Fruit fly (Drosophila melanogaster) whole organism, embryonic: ENCODE results near the gene CG5937.

Source experiments
- Aef1 ChIP-seq: fragments of 200-800 bp; sonication (Bioruptor generic); IDR thresholded peaks from 3 replicates; pipeline ENCODE4 v1.3.6; 2022; ENCODE audit warnings: missing biosample characterization, missing genetic modification characterization
- Asciz ChIP-seq: fragments of 200-800 bp; sonication (Bioruptor generic); optimal IDR thresholded peaks from 2 replicates; lab custom pipeline; 2017; ENCODE audit warnings: missing biosample characterization, mild to moderate bottlenecking, missing genetic modification characterization, missing genetic modification reagents
- CG10209 ChIP-seq: fragments of 200-800 bp; sonication (Bioruptor generic); optimal IDR thresholded peaks from 3 replicates; lab custom pipeline; 2017; ENCODE audit warnings: missing biosample characterization, mild to moderate bottlenecking, missing genetic modification characterization, missing genetic modification reagents
- CG11085 ChIP-seq: fragments of 200-800 bp; sonication (Bioruptor generic); IDR thresholded peaks from 2 replicates; pipeline ENCODE4 v1.3.6; 2022; ENCODE audit warnings: missing biosample characterization, missing genetic modification characterization
- CG11398 ChIP-seq: fragments of 200-800 bp; sonication (Bioruptor generic); optimal IDR thresholded peaks from 2 replicates; lab custom pipeline; 2016; ENCODE audit warnings: missing biosample characterization, missing genetic modification characterization
- CG11456 ChIP-seq: fragments of 200-800 bp; sonication (Bioruptor generic); IDR thresholded peaks from 3 replicates; pipeline ENCODE4 v1.3.6; 2022; ENCODE audit warnings: missing biosample characterization, missing genetic modification characterization
- CG11723 ChIP-seq: fragments of 200-800 bp; sonication (Bioruptor generic); optimal IDR thresholded peaks from 2 replicates; lab custom pipeline; 2017; ENCODE audit warnings: missing biosample characterization, mild to moderate bottlenecking, missing genetic modification characterization
- CG13287 ChIP-seq: fragments of 200-800 bp; sonication (Bioruptor generic); IDR thresholded peaks from 2 replicates; pipeline ENCODE4 v1.3.6; 2022; ENCODE audit warnings: missing biosample characterization, missing genetic modification characterization; ENCODE audit not compliant: partially characterized antibody
- CG14667 ChIP-seq: fragments of 200-800 bp; sonication (Bioruptor generic); IDR thresholded peaks from 2 replicates; pipeline ENCODE4 v1.3.6; 2022; ENCODE audit warnings: missing biosample characterization, missing genetic modification characterization
- CG17802 ChIP-seq: fragments of 200-800 bp; sonication (Bioruptor generic); optimal IDR thresholded peaks from 2 replicates; lab custom pipeline; 2018; ENCODE audit warnings: missing biosample characterization, mild to moderate bottlenecking, missing genetic modification characterization, moderate library complexity
- CG18619 ChIP-seq: fragments of 200-800 bp; sonication (Bioruptor generic); optimal IDR thresholded peaks from 3 replicates; lab custom pipeline; 2017; ENCODE audit warnings: missing biosample characterization, mild to moderate bottlenecking, missing genetic modification characterization
- CG2875 ChIP-seq: fragments of 200-800 bp; sonication (Bioruptor generic); optimal IDR thresholded peaks from 2 replicates; lab custom pipeline; 2017; ENCODE audit warnings: missing biosample characterization, mild to moderate bottlenecking, missing genetic modification characterization, missing genetic modification reagents
- CG3065 ChIP-seq: fragments of 200-800 bp; sonication (Bioruptor generic); optimal IDR thresholded peaks from 2 replicates; lab custom pipeline; 2016; ENCODE audit warnings: missing biosample characterization, missing genetic modification characterization
- CG31224 ChIP-seq: fragments of 200-800 bp; sonication (Bioruptor generic); IDR thresholded peaks from 2 replicates; pipeline ENCODE4 v1.3.6; 2022; ENCODE audit warnings: missing biosample characterization, missing genetic modification characterization
- CG4730 ChIP-seq: fragments of 200-800 bp; sonication (Bioruptor generic); IDR thresholded peaks from 2 replicates; pipeline ENCODE4 v1.3.6; 2022; ENCODE audit warnings: missing biosample characterization, missing genetic modification characterization
- CG7745 ChIP-seq: fragments of 200-800 bp; sonication (Bioruptor generic); optimal IDR thresholded peaks from 2 replicates; lab custom pipeline; 2018; ENCODE audit warnings: missing biosample characterization, mild to moderate bottlenecking, missing genetic modification characterization, moderate library complexity
- CG7928 ChIP-seq: fragments of 200-800 bp; sonication (Bioruptor generic); optimal IDR thresholded peaks from 2 replicates; lab custom pipeline; 2017; ENCODE audit warnings: missing biosample characterization, mild to moderate bottlenecking, missing genetic modification characterization
- CG9727 ChIP-seq: fragments of 200-800 bp; sonication (Bioruptor generic); optimal IDR thresholded peaks from 3 replicates; lab custom pipeline; 2017; ENCODE audit warnings: missing biosample characterization, mild to moderate bottlenecking, missing genetic modification characterization
- CG9797 ChIP-seq: fragments of 200-800 bp; sonication (Bioruptor generic); optimal IDR thresholded peaks from 3 replicates; lab custom pipeline; 2018; ENCODE audit warnings: missing biosample characterization, mild to moderate bottlenecking, missing genetic modification characterization
- CoRest ChIP-seq: fragments of 200-800 bp; sonication (Bioruptor generic); optimal IDR thresholded peaks from 3 replicates; lab custom pipeline; 2018; ENCODE audit warnings: missing biosample characterization, mild to moderate bottlenecking, missing genetic modification characterization, moderate library complexity
- Doc2 ChIP-seq: fragments of 200-800 bp; sonication (Bioruptor generic); IDR thresholded peaks from 2 replicates; pipeline ENCODE4 v1.3.6; 2022; ENCODE audit warnings: missing biosample characterization, missing genetic modification characterization
- Dp ChIP-seq: fragments of 200-800 bp; sonication (Bioruptor generic); optimal IDR thresholded peaks from 2 replicates; lab custom pipeline; 2018; ENCODE audit warnings: missing biosample characterization, mild to moderate bottlenecking, missing genetic modification characterization, moderate library complexity
- Eip74EF ChIP-seq, 2 experiments: fragments of 200-800 bp in 1 of 2; fragments of >200 bp in 1 of 2; sonication (Bioruptor generic) in 1 of 2; optimal IDR thresholded peaks; 2 replicates each; lab custom pipeline; 2017 to 2019; ENCODE audit warnings: missing biosample characterization in 2 of 2, missing genetic modification characterization in 2 of 2, mild to moderate bottlenecking in 1 of 2, moderate library complexity in 1 of 2
- Ets97D ChIP-seq: fragments of 200-800 bp; sonication (Bioruptor generic); optimal IDR thresholded peaks from 3 replicates; lab custom pipeline; 2016; ENCODE audit warnings: missing biosample characterization, missing genetic modification characterization
- Fer1 ChIP-seq: fragments of 200-800 bp; sonication (Bioruptor generic); optimal IDR thresholded peaks from 2 replicates; lab custom pipeline; 2017; ENCODE audit warnings: missing biosample characterization, mild to moderate bottlenecking, missing genetic modification characterization
- HLH54F ChIP-seq: fragments of 200-800 bp; sonication (Bioruptor generic); optimal IDR thresholded peaks from 3 replicates; lab custom pipeline; 2016; ENCODE audit warnings: missing biosample characterization, missing genetic modification characterization
- Hsf ChIP-seq: fragments of 200-800 bp; sonication (Bioruptor generic); optimal IDR thresholded peaks from 3 replicates; lab custom pipeline; 2016; ENCODE audit warnings: missing biosample characterization, missing genetic modification characterization
- Jarid2 ChIP-seq: fragments of 200-800 bp; sonication (Bioruptor generic); optimal IDR thresholded peaks from 3 replicates; lab custom pipeline; 2017; ENCODE audit warnings: mild to moderate bottlenecking, missing biosample characterization, missing genetic modification reagents, missing genetic modification characterization
- Med ChIP-seq: fragments of 200-800 bp; sonication (Bioruptor generic); peaks from one replicate; lab custom pipeline; 2016; ENCODE audit warnings: missing biosample characterization, missing genetic modification characterization, mild to moderate bottlenecking, inconsistent platforms, moderate library complexity
- Six4 ChIP-seq: fragments of 200-800 bp; sonication (Bioruptor generic); optimal IDR thresholded peaks from 2 replicates; lab custom pipeline; 2016; ENCODE audit warnings: missing biosample characterization, missing genetic modification characterization
- Ssrp ChIP-seq: fragments of 200-800 bp; sonication (Bioruptor generic); optimal IDR thresholded peaks from 2 replicates; lab custom pipeline; 2018; ENCODE audit warnings: missing biosample characterization, mild to moderate bottlenecking, missing genetic modification characterization, moderate library complexity
- Trl ChIP-seq, 3 experiments: fragments of >200 bp in 2 of 3; fragments of 200-800 bp in 1 of 3; sonication (Bioruptor generic) in 1 of 3; optimal IDR thresholded peaks; 2 replicates in 1 of 3; 3 replicates in 2 of 3; lab custom pipeline; 2016 to 2017; ENCODE audit warnings: missing biosample characterization in 1 of 3, missing genetic modification characterization in 1 of 3
- ap ChIP-seq: fragments of 200-800 bp; sonication (Bioruptor generic); IDR thresholded peaks from 2 replicates; pipeline ENCODE4 v1.3.6; 2022; ENCODE audit warnings: missing biosample characterization, missing genetic modification characterization
- ash1 ChIP-seq: fragments of 200-800 bp; sonication (Bioruptor generic); optimal IDR thresholded peaks from 2 replicates; lab custom pipeline; 2018; ENCODE audit warnings: missing biosample characterization, mild to moderate bottlenecking, missing genetic modification characterization
- bigmax ChIP-seq: fragments of 200-800 bp; sonication (Bioruptor generic); optimal IDR thresholded peaks from 2 replicates; lab custom pipeline; 2018; ENCODE audit warnings: missing biosample characterization, mild to moderate bottlenecking, missing genetic modification characterization
- btn ChIP-seq: fragments of 200-800 bp; sonication (Bioruptor generic); optimal IDR thresholded peaks from 2 replicates; lab custom pipeline; 2016; ENCODE audit warnings: missing biosample characterization, missing genetic modification characterization
- cwo ChIP-seq: fragments of 200-800 bp; sonication (Bioruptor generic); optimal IDR thresholded peaks from 3 replicates; lab custom pipeline; 2017; ENCODE audit warnings: missing biosample characterization, missing genetic modification characterization, mild to moderate bottlenecking, moderate library complexity, missing genetic modification reagents
- dan ChIP-seq: fragments of 200-800 bp; sonication (Bioruptor generic); IDR thresholded peaks from 2 replicates; pipeline ENCODE4 v1.3.6; 2022; ENCODE audit warnings: missing biosample characterization, missing genetic modification characterization
- gce ChIP-seq: fragments of 200-800 bp; sonication (Bioruptor generic); IDR thresholded peaks from 3 replicates; pipeline ENCODE4 v1.3.6; 2022; ENCODE audit warnings: missing biosample characterization, missing genetic modification characterization
- gem ChIP-seq: fragments of 200-800 bp; sonication (Bioruptor generic); optimal IDR thresholded peaks from 2 replicates; lab custom pipeline; 2019; ENCODE audit warnings: missing biosample characterization, mild to moderate bottlenecking, missing genetic modification characterization, moderate library complexity
- h ChIP-seq: fragments of >200 bp; optimal IDR thresholded peaks from 2 replicates; lab custom pipeline; 2017
- inv ChIP-seq: fragments of 200-800 bp; sonication (Bioruptor generic); IDR thresholded peaks from 2 replicates; pipeline ENCODE4 v1.3.6; 2022; ENCODE audit warnings: missing biosample characterization, missing genetic modification characterization; ENCODE audit not compliant: partially characterized antibody
- onecut ChIP-seq: fragments of 200-800 bp; sonication (Bioruptor generic); IDR thresholded peaks from 2 replicates; pipeline ENCODE4 v1.3.6; 2022; ENCODE audit warnings: missing biosample characterization, missing genetic modification characterization
- pb ChIP-seq: fragments of 200-800 bp; sonication (Bioruptor generic); optimal IDR thresholded peaks from 3 replicates; lab custom pipeline; 2016; ENCODE audit warnings: missing biosample characterization, missing genetic modification characterization
- pho ChIP-seq: fragments of 200-800 bp; sonication (Bioruptor generic); optimal IDR thresholded peaks from 2 replicates; lab custom pipeline; 2016; ENCODE audit warnings: missing biosample characterization, missing genetic modification characterization
- phol ChIP-seq: fragments of 200-800 bp; sonication (Bioruptor generic); optimal IDR thresholded peaks from 3 replicates; lab custom pipeline; 2018; ENCODE audit warnings: missing biosample characterization, mild to moderate bottlenecking, missing genetic modification characterization, moderate library complexity
- sisA ChIP-seq: fragments of 200-800 bp; sonication (Bioruptor generic); IDR thresholded peaks from 2 replicates; pipeline ENCODE4 v1.3.6; 2022; ENCODE audit warnings: missing biosample characterization, missing genetic modification characterization
- sr ChIP-seq: fragments of 200-800 bp; sonication (Bioruptor generic); IDR thresholded peaks from 3 replicates; pipeline ENCODE4 v1.3.6; 2022; ENCODE audit warnings: missing biosample characterization, missing genetic modification characterization
- trh ChIP-seq: fragments of 200-800 bp; sonication (Bioruptor generic); optimal IDR thresholded peaks from 2 replicates; lab custom pipeline; 2016; ENCODE audit warnings: missing biosample characterization, missing genetic modification characterization
- vnd ChIP-seq: fragments of 200-800 bp; sonication (Bioruptor generic); IDR thresholded peaks from 3 replicates; pipeline ENCODE4 v1.3.6; 2022; ENCODE audit warnings: missing biosample characterization, missing genetic modification characterization; ENCODE audit not compliant: partially characterized antibody

CG5937 gene

DNA sequence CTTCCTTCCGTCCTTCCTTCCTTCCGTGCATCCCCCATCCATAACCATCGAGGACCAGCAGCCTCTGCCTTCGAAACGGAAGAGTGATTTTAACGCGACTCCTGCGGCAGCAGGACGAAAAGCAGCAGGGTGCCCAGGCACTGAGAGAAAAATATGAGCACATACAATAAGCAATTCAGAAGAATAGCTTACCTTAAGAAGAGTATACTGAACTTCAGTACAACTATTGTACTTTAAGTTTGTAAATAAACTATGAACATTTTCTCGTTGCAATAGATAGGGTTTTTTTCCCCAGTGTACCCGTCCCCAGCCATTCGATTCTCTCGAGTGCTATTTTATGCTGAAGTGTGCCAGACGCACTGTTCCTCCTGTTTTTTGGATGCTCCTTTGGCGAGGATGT lies 8.1 kb upstream of the CG5937 start (continued):
- TF ChIP-seq Asciz (GFP tag; lab: Kevin White, UChicago) (peak; percentile 65), Trl (optimal IDR thresholded peaks at IDR 0.05; lab: Kevin White, UChicago) (no peak), Trl (GFP tag; optimal IDR thresholded peaks at IDR 0.05; lab: Kevin White, UChicago) (peak; percentile 86), Hsf (GFP tag; lab: Kevin White, UChicago) (peak; percentile 71), CG2875 (peak; percentile 63), dan (peak; percentile 24; the same call in 1 of the 2 replicates), CG11085 (GFP tag; lab: Robert Waterston, UW) (0 out of 2 replicates have a peak, but pooled peaks have one; percentile 22), gce (GFP tag; lab: Robert Waterston, UW) (peak; percentile 57; the same call in 1 of the 3 replicates), Fer1 (GFP tag; lab: Kevin White, UChicago) (peak; percentile 86), sr (no peak), CG7928 (GFP tag; lab: Kevin White, UChicago) (no peak), CG17802 (peak; percentile 38), CG14667 (peak; percentile 59), sisA (peak; percentile 82), HLH54F (GFP tag; lab: Kevin White, UChicago) (peak; percentile 57), pho (GFP tag; lab: Kevin White, UChicago) (peak; percentile 69), Dp (GFP tag; lab: Kevin White, UChicago) (no peak), Doc2 (no peak), pb (GFP tag; lab: Kevin White, UChicago) (peak; percentile 63), btn (GFP tag; lab: Kevin White, UChicago) (peak; percentile 83), CG9797 (no peak), Ets97D (GFP tag; lab: Kevin White, UChicago) (peak; percentile 32), CG11723 (peak; percentile 54), Jarid2 (GFP tag; lab: Kevin White, UChicago) (peak; percentile 49), bigmax (GFP tag; lab: Kevin White, UChicago) (no peak), CG11456 (GFP tag; lab: Robert Waterston, UW) (peak; percentile 77), CG18619 (GFP tag; lab: Kevin White, UChicago) (peak; percentile 56), CG13287 (GFP tag; lab: Robert Waterston, UW) (no peak), CoRest (tag; lab: Kevin White, UChicago) (peak; percentile 85), CG4730 (0 out of 2 replicates have a peak, but pooled peaks have one; percentile 51), Aef1 (peak; percentile 57), Eip74EF (GFP tag; optimal IDR thresholded peaks at IDR 0.05; lab: Kevin White, UChicago) (peak in 1 of 2 experiments; percentile 68), vnd (GFP tag; lab: Robert Waterston, UW) (no peak), CG11398 (peak; percentile 65), h (lab: Kevin White, UChicago) (no peak), CG9727 (GFP tag; lab: Kevin White, UChicago) (peak; percentile 87), cwo (peak; percentile 60), ash1 (no peak), CG3065 (no peak), inv (no peak), CG10209 (GFP tag; lab: Kevin White, UChicago) (peak; percentile 74), ap (GFP tag; lab: Robert Waterston, UW) (peak; percentile 51; the same call in 1 of the 2 replicates), onecut (GFP tag; lab: Robert Waterston, UW) (peak; percentile 78), Six4 (peak; percentile 69), CG31224 (GFP tag; lab: Robert Waterston, UW) (peak; percentile 51), Ssrp (tag; lab: Kevin White, UChicago) (peak; percentile 75), trh (GFP tag; lab: Kevin White, UChicago) (peak; percentile 50), phol (tag; lab: Kevin White, UChicago) (peak; percentile 83), CG7745 (no peak), gem (peak; percentile 86), Med (peak; percentile 92)
